Fruit fly (Drosophila melanogaster): ENCODE data around the gene tzn.

Gene tzn

dm6 chr3L:20771891-20772646 lies 26.4 kb upstream of the tzn start (continued):
- TF ChIP-seq CG3726 (GFP tag; IDR thresholded peaks at IDR 0.05), result 0 out of 3 replicates have a peak, but pooled peaks have one; percentile 11
- TF ChIP-seq trem (tag; optimal IDR thresholded peaks at IDR 0.05), result peak; percentile 51
- peak; percentile 73 for TF ChIP-seq Dbx (GFP tag; IDR thresholded peaks at IDR 0.05)
- no peak for TF ChIP-seq hbn (GFP tag; IDR thresholded peaks at IDR 0.05; ENCODE audit: partially characterized antibody)
- peak; percentile 40 for TF ChIP-seq emc (GFP tag; optimal IDR thresholded peaks at IDR 0.05)
- peak; percentile 58 for TF ChIP-seq sens-2 (GFP tag; IDR thresholded peaks at IDR 0.05)
- peak; percentile 61 for TF ChIP-seq CG10654 (GFP tag; optimal IDR thresholded peaks at IDR 0.05)
- peak; percentile 73 for TF ChIP-seq fd96Cb (tag; optimal IDR thresholded peaks at IDR 0.05)
- peak; percentile 70 to 71 for TF ChIP-seq chif (GFP tag; optimal IDR thresholded peaks at IDR 0.05)
- TF ChIP-seq CG1233 (GFP tag; optimal IDR thresholded peaks at IDR 0.05), result peak; percentile 67
- peak; percentile 55 for TF ChIP-seq odd (GFP tag; optimal IDR thresholded peaks at IDR 0.05)
- TF ChIP-seq lbe (GFP tag; optimal IDR thresholded peaks at IDR 0.05), result peak; percentile 49
- peak; percentile 60 for TF ChIP-seq ewg (GFP tag; optimal IDR thresholded peaks at IDR 0.05)
- TF ChIP-seq Xbp1 (GFP tag; optimal IDR thresholded peaks at IDR 0.05), result peak; percentile 83
- peak; percentile 74 for TF ChIP-seq cg (GFP tag; optimal IDR thresholded peaks at IDR 0.05)
- peak; percentile 23 for TF ChIP-seq Jarid2 (GFP tag; optimal IDR thresholded peaks at IDR 0.05)
- peak; percentile 55 for TF ChIP-seq ttk (GFP tag; IDR thresholded peaks at IDR 0.05)
- peak; percentile 97 for TF ChIP-seq Sry-β (GFP tag; optimal IDR thresholded peaks at IDR 0.05)
- peak; percentile 51 for TF ChIP-seq HLH54F (GFP tag; optimal IDR thresholded peaks at IDR 0.05)
- TF ChIP-seq CG17361 (GFP tag; IDR thresholded peaks at IDR 0.05), result peak; percentile 68
- no peak for TF ChIP-seq Dref (GFP tag; IDR thresholded peaks at IDR 0.05)
- peak; percentile 18 for TF ChIP-seq Fer2 (tag; optimal IDR thresholded peaks at IDR 0.05)
- TF ChIP-seq danr (GFP tag; IDR thresholded peaks at IDR 0.05), result peak; percentile 55
- TF ChIP-seq p53 (GFP tag; optimal IDR thresholded peaks at IDR 0.05), result no peak
- no peak for TF ChIP-seq CG3995 (GFP tag; optimal IDR thresholded peaks at IDR 0.05)
- no peak for TF ChIP-seq phol (tag; optimal IDR thresholded peaks at IDR 0.05)
- peak; percentile 49 for TF ChIP-seq disco-r (GFP tag; optimal IDR thresholded peaks at IDR 0.05)
- TF ChIP-seq vnd (GFP tag; IDR thresholded peaks at IDR 0.05; ENCODE audit: partially characterized antibody), result no peak
- peak; percentile 90 for TF ChIP-seq Awh (GFP tag; IDR thresholded peaks at IDR 0.05)
- TF ChIP-seq sima (GFP tag; optimal IDR thresholded peaks at IDR 0.05), result no peak
- TF ChIP-seq sug (tag; optimal IDR thresholded peaks at IDR 0.05), result no peak
- TF ChIP-seq prd (optimal IDR thresholded peaks at IDR 0.05), result no peak
- peak; percentile 82 for TF ChIP-seq prd (GFP tag; IDR thresholded peaks at IDR 0.05)
- TF ChIP-seq az2 (GFP tag; optimal IDR thresholded peaks at IDR 0.05), result peak; percentile 83
- TF ChIP-seq Atf-2 (GFP tag; optimal IDR thresholded peaks at IDR 0.05), result peak; percentile 40
- no peak for TF ChIP-seq Doc3 (GFP tag; IDR thresholded peaks at IDR 0.05; ENCODE audit: partially characterized antibody)
- peak; percentile 69 for TF ChIP-seq CG18764 (GFP tag; optimal IDR thresholded peaks at IDR 0.05)
- TF ChIP-seq nerfin-1 (tag; optimal IDR thresholded peaks at IDR 0.05), result peak; percentile 49
- TF ChIP-seq CG14441 (GFP tag; IDR thresholded peaks at IDR 0.05), result peak; percentile 81
- TF ChIP-seq bcd (GFP tag; optimal IDR thresholded peaks at IDR 0.05), result peak; percentile 71
- TF ChIP-seq jing (GFP tag; optimal IDR thresholded peaks at IDR 0.05), result peak; percentile 53
- TF ChIP-seq ash1 (GFP tag; optimal IDR thresholded peaks at IDR 0.05), result peak; percentile 52
- peak; percentile 76 for TF ChIP-seq Asciz (GFP tag; optimal IDR thresholded peaks at IDR 0.05)
- peak; percentile 79 for TF ChIP-seq Vsx1 (GFP tag; optimal IDR thresholded peaks at IDR 0.05)
- peak; percentile 66; the same call in 1 of the 2 replicates for TF ChIP-seq CG32772 (GFP tag; IDR thresholded peaks at IDR 0.05)
- peak; percentile 72 for TF ChIP-seq CG2116 (GFP tag; optimal IDR thresholded peaks at IDR 0.05)
- TF ChIP-seq CG10462 (GFP tag; optimal IDR thresholded peaks at IDR 0.05), result peak; percentile 65
- peak; percentile 84 for TF ChIP-seq Meics (GFP tag; optimal IDR thresholded peaks at IDR 0.05)
- no peak for TF ChIP-seq mld (GFP tag; IDR thresholded peaks at IDR 0.05; ENCODE audit: partially characterized antibody)
